Fruit fly (Drosophila melanogaster) whole organism, prepupa: Measurements from ENCODE around the gene Enoph.
A peak's percentile ranks its signal among the peaks of the same experiment; 100 is the strongest.

Source experiments
- CG10669 ChIP-seq: fragments of 200-800 bp; sonication (Bioruptor generic); optimal IDR thresholded peaks from 3 replicates; lab custom pipeline; 2018; ENCODE audit warnings: missing biosample characterization, mild to moderate bottlenecking, missing genetic modification characterization, moderate library complexity
- CG1621 ChIP-seq: fragments of 200-800 bp; sonication (Bioruptor generic); optimal IDR thresholded peaks from 3 replicates; lab custom pipeline; 2018; ENCODE audit warnings: missing biosample characterization, mild to moderate bottlenecking, missing genetic modification characterization
- CG16779 ChIP-seq: fragments of 200-800 bp; sonication (Bioruptor generic); optimal IDR thresholded peaks from 3 replicates; lab custom pipeline; 2017; ENCODE audit warnings: missing biosample characterization, mild to moderate bottlenecking, missing genetic modification characterization
- CG3032 ChIP-seq: fragments of 200-800 bp; optimal IDR thresholded peaks from 2 replicates; lab custom pipeline; 2019; ENCODE audit warnings: missing biosample characterization, mild to moderate bottlenecking, missing genetic modification characterization, moderate library complexity
- CG31627 ChIP-seq: fragments of 200-800 bp; sonication (Bioruptor generic); optimal IDR thresholded peaks from 3 replicates; lab custom pipeline; 2016; ENCODE audit warnings: missing biosample characterization, missing genetic modification characterization
- CG32006 ChIP-seq: fragments of 200-800 bp; sonication (Bioruptor generic); optimal IDR thresholded peaks from 3 replicates; lab custom pipeline; 2017; ENCODE audit warnings: missing biosample characterization, mild to moderate bottlenecking, missing genetic modification characterization
- CG34406 ChIP-seq: fragments of 200-800 bp; sonication (Bioruptor generic); optimal IDR thresholded peaks from 3 replicates; lab custom pipeline; 2016; ENCODE audit warnings: missing biosample characterization, missing genetic modification characterization
- CG3919 ChIP-seq: fragments of 200-800 bp; sonication (Bioruptor generic); optimal IDR thresholded peaks from 3 replicates; lab custom pipeline; 2016; ENCODE audit warnings: missing biosample characterization, missing genetic modification characterization
- CG4318 ChIP-seq: fragments of 200-800 bp; sonication (Bioruptor generic); optimal IDR thresholded peaks from 3 replicates; lab custom pipeline; 2017; ENCODE audit warnings: missing biosample characterization, mild to moderate bottlenecking, missing genetic modification characterization
- CG6163 ChIP-seq: fragments of 200-800 bp; sonication (Bioruptor generic); IDR thresholded peaks from 3 replicates; pipeline ENCODE4 v1.3.6; 2022; ENCODE audit warnings: missing biosample characterization, missing genetic modification characterization
- CG6276 ChIP-seq: fragments of 200-800 bp; sonication (Bioruptor generic); optimal IDR thresholded peaks from 2 replicates; lab custom pipeline; 2017; ENCODE audit warnings: missing biosample characterization, mild to moderate bottlenecking, missing genetic modification characterization
- CG6792 ChIP-seq: fragments of 200-800 bp; sonication (Bioruptor generic); optimal IDR thresholded peaks from 3 replicates; lab custom pipeline; 2016; ENCODE audit warnings: missing biosample characterization, missing genetic modification characterization
- CG6808 ChIP-seq: fragments of 200-800 bp; sonication (Bioruptor generic); optimal IDR thresholded peaks from 3 replicates; lab custom pipeline; 2017; ENCODE audit warnings: missing biosample characterization, missing genetic modification characterization, mild to moderate bottlenecking, moderate library complexity, missing genetic modification reagents
- CG6854 ChIP-seq: fragments of 200-800 bp; sonication (Bioruptor generic); optimal IDR thresholded peaks from 2 replicates; lab custom pipeline; 2017; ENCODE audit warnings: missing biosample characterization, mild to moderate bottlenecking, missing genetic modification characterization
- CG7368 ChIP-seq: fragments of 200-800 bp; sonication (Bioruptor generic); optimal IDR thresholded peaks from 3 replicates; lab custom pipeline; 2016; ENCODE audit warnings: missing biosample characterization, missing genetic modification characterization
- CG8119 ChIP-seq: fragments of 200-800 bp; sonication (Bioruptor generic); IDR thresholded peaks from 3 replicates; pipeline ENCODE4 v1.3.6; 2022; ENCODE audit warnings: missing biosample characterization, missing genetic modification characterization
- CG8632 ChIP-seq: fragments of 200-800 bp; sonication (Bioruptor generic); optimal IDR thresholded peaks from 3 replicates; lab custom pipeline; 2016; ENCODE audit warnings: missing biosample characterization, missing genetic modification characterization
- CG9139 ChIP-seq: fragments of 200-800 bp; sonication (Bioruptor generic); optimal IDR thresholded peaks from 3 replicates; lab custom pipeline; 2017; ENCODE audit warnings: missing biosample characterization, mild to moderate bottlenecking, missing genetic modification characterization
- Eip78C ChIP-seq: fragments of 200-800 bp; sonication (Bioruptor generic); peaks from one replicate; lab custom pipeline; 2016; ENCODE audit warnings: missing biosample characterization, missing genetic modification characterization
- Eip93F ChIP-seq: fragments of 200-800 bp; sonication (Bioruptor generic); optimal IDR thresholded peaks from 2 replicates; lab custom pipeline; 2016; ENCODE audit warnings: missing biosample characterization, mild to moderate bottlenecking, missing genetic modification characterization
- Ets21C ChIP-seq: fragments of 200-800 bp; sonication (Bioruptor generic); optimal IDR thresholded peaks from 3 replicates; lab custom pipeline; 2016; ENCODE audit warnings: missing biosample characterization, missing genetic modification characterization
- Ets96B ChIP-seq: fragments of 200-800 bp; optimal IDR thresholded peaks from 2 replicates; lab custom pipeline; 2019; ENCODE audit warnings: missing biosample characterization, mild to moderate bottlenecking, missing genetic modification characterization, moderate library complexity
- Gug ChIP-seq: fragments of 200-800 bp; sonication (Bioruptor generic); IDR thresholded peaks from 2 replicates; pipeline ENCODE4 v1.3.6; 2022; ENCODE audit warnings: missing biosample characterization, missing genetic modification characterization
- Hr38 ChIP-seq: sonication (Bioruptor generic); optimal IDR thresholded peaks from 2 replicates; lab custom pipeline; 2016; ENCODE audit warnings: missing biosample characterization, missing genetic modification characterization
- Hr39 ChIP-seq: fragments of 200-800 bp; sonication (Bioruptor generic); optimal IDR thresholded peaks from 2 replicates; lab custom pipeline; 2016; ENCODE audit warnings: missing biosample characterization, missing genetic modification characterization
- Lpt ChIP-seq: fragments of 200-800 bp; sonication (Bioruptor generic); optimal IDR thresholded peaks from 3 replicates; lab custom pipeline; 2016; ENCODE audit warnings: missing biosample characterization, missing genetic modification characterization
- Met ChIP-seq: fragments of 200-800 bp; sonication (Bioruptor generic); optimal IDR thresholded peaks from 3 replicates; lab custom pipeline; 2016; ENCODE audit warnings: missing biosample characterization, missing genetic modification characterization
- Smox ChIP-seq: fragments of 200-800 bp; sonication (Bioruptor generic); optimal IDR thresholded peaks from 3 replicates; lab custom pipeline; 2016; ENCODE audit warnings: missing biosample characterization, missing genetic modification characterization
- Sox102F ChIP-seq: fragments of 200-800 bp; sonication (Bioruptor generic); optimal IDR thresholded peaks from 2 replicates; lab custom pipeline; 2016; ENCODE audit warnings: missing biosample characterization, mild to moderate bottlenecking, missing genetic modification characterization
- Sox15 ChIP-seq: fragments of 200-800 bp; sonication (Bioruptor generic); optimal IDR thresholded peaks from 3 replicates; lab custom pipeline; 2016; ENCODE audit warnings: missing biosample characterization, missing genetic modification characterization
- acj6 ChIP-seq: fragments of 200-800 bp; sonication (Bioruptor generic); optimal IDR thresholded peaks from 3 replicates; lab custom pipeline; 2016; ENCODE audit warnings: missing biosample characterization, missing genetic modification characterization
- cyc ChIP-seq: fragments of 200-800 bp; sonication (Bioruptor generic); optimal IDR thresholded peaks from 3 replicates; lab custom pipeline; 2016; ENCODE audit warnings: missing biosample characterization, missing genetic modification characterization
- dac ChIP-seq: fragments of 200-800 bp; sonication (Bioruptor generic); optimal IDR thresholded peaks from 2 replicates; lab custom pipeline; 2017; ENCODE audit warnings: missing biosample characterization, mild to moderate bottlenecking, missing genetic modification characterization
- dsx ChIP-seq: fragments of 200-800 bp; optimal IDR thresholded peaks from 3 replicates; lab custom pipeline; 2019; ENCODE audit warnings: missing biosample characterization, mild to moderate bottlenecking, missing genetic modification characterization, moderate library complexity; ENCODE audit not compliant: poor library complexity, severe bottlenecking
- eg ChIP-seq: fragments of 200-800 bp; sonication (Bioruptor generic); IDR thresholded peaks from 3 replicates; pipeline ENCODE4 v1.3.6; 2022; ENCODE audit warnings: missing biosample characterization, missing genetic modification characterization
- esn ChIP-seq: fragments of 200-800 bp; sonication (Bioruptor generic); optimal IDR thresholded peaks from 2 replicates; lab custom pipeline; 2016; ENCODE audit warnings: missing biosample characterization, mild to moderate bottlenecking, missing genetic modification characterization, moderate library complexity
- fd59A ChIP-seq: fragments of 200-800 bp; sonication (Bioruptor generic); optimal IDR thresholded peaks from 2 replicates; lab custom pipeline; 2017; ENCODE audit warnings: missing biosample characterization, mild to moderate bottlenecking, missing genetic modification characterization, missing genetic modification reagents
- fd85E ChIP-seq: fragments of 200-800 bp; sonication (Bioruptor generic); optimal IDR thresholded peaks from 3 replicates; lab custom pipeline; 2016; ENCODE audit warnings: missing biosample characterization, missing genetic modification characterization
- fkh ChIP-seq: fragments of 200-800 bp; sonication (Bioruptor generic); optimal IDR thresholded peaks from 3 replicates; lab custom pipeline; 2017; ENCODE audit warnings: missing biosample characterization, mild to moderate bottlenecking, missing genetic modification characterization, moderate library complexity
- lz ChIP-seq: fragments of 200-800 bp; sonication (Bioruptor generic); optimal IDR thresholded peaks from 3 replicates; lab custom pipeline; 2016; ENCODE audit warnings: missing biosample characterization, missing genetic modification characterization
- net ChIP-seq: fragments of 200-800 bp; sonication (Bioruptor generic); optimal IDR thresholded peaks from 3 replicates; lab custom pipeline; 2016; ENCODE audit warnings: missing biosample characterization, missing genetic modification characterization
- pdm3 ChIP-seq: fragments of 200-800 bp; sonication (Bioruptor generic); optimal IDR thresholded peaks from 3 replicates; lab custom pipeline; 2016; ENCODE audit warnings: missing biosample characterization, missing genetic modification characterization
- salr ChIP-seq, 2 experiments: fragments of 200-800 bp; sonication (Bioruptor generic); optimal IDR thresholded peaks; 3 replicates each; lab custom pipeline; 2016 to 2018; ENCODE audit warnings: missing biosample characterization in 2 of 2, missing genetic modification characterization in 2 of 2, mild to moderate bottlenecking in 1 of 2
- ss ChIP-seq, 2 experiments: fragments of 200-800 bp; sonication (Bioruptor generic); optimal IDR thresholded peaks; 2 replicates in 1 of 2; 3 replicates in 1 of 2; lab custom pipeline; 2017 to 2018; ENCODE audit warnings: mild to moderate bottlenecking in 2 of 2, missing biosample characterization in 2 of 2, missing genetic modification characterization in 2 of 2, moderate library complexity in 1 of 2
- svp ChIP-seq: fragments of 200-800 bp; sonication (Bioruptor generic); peaks from one replicate; lab custom pipeline; 2016; ENCODE audit warnings: missing biosample characterization, missing genetic modification characterization

Enoph gene

dm6 chr3R:5251243-5251865, 5.1 kb downstream of the Enoph start, which contains the start of gene CtsF (continued):
- TF ChIP-seq dac (GFP tag; lab: Kevin White, UChicago) (no peak), Met (GFP tag; lab: Kevin White, UChicago) (peak; percentile 5), lz (GFP tag; lab: Kevin White, UChicago) (peak; percentile 18), dsx (GFP tag; lab: Kevin White, UChicago) (peak; percentile 16), Sox102F (GFP tag; lab: Kevin White, UChicago) (peak; percentile 36), Hr39 (GFP tag; lab: Kevin White, UChicago) (no peak), CG6276 (GFP tag; lab: Kevin White, UChicago) (no peak), CG32006 (GFP tag; lab: Kevin White, UChicago) (no peak), CG1621 (tag; lab: Kevin White, UChicago) (no peak), CG31627 (no peak), fd85E (GFP tag; lab: Kevin White, UChicago) (no peak), CG34406 (no peak), CG6808 (GFP tag; lab: Kevin White, UChicago) (no peak), ss (GFP tag; optimal IDR thresholded peaks at IDR 0.05; lab: Kevin White, UChicago) (peak; percentile 28 to 63), Hr38 (no peak), Gug (no peak), pdm3 (GFP tag; lab: Kevin White, UChicago) (no peak), svp (peak; percentile 66), fkh (GFP tag; lab: Kevin White, UChicago) (peak; percentile 29), acj6 (GFP tag; lab: Kevin White, UChicago) (no peak), cyc (no peak), CG3032 (peak; percentile 6), CG4318 (no peak), CG6163 (GFP tag; lab: Robert Waterston, UW) (no peak), salr (GFP tag; optimal IDR thresholded peaks at IDR 0.05; lab: Kevin White, UChicago) (no peak), Lpt (no peak), CG3919 (GFP tag; lab: Kevin White, UChicago) (no peak), CG8632 (no peak)

- TF ChIP-seq Lpt = peak; percentile 55
- TF ChIP-seq CG1621 (tag; lab: Kevin White, UChicago) = peak; percentile 37
- peak; percentile 14 for TF ChIP-seq Eip93F (GFP tag; lab: Kevin White, UChicago)
- peak; percentile 71 for TF ChIP-seq Hr39 (GFP tag; lab: Kevin White, UChicago)
- TF ChIP-seq svp = peak; percentile 82
- peak; percentile 33 for TF ChIP-seq CG34406
- peak; percentile 7 for TF ChIP-seq Ets21C (GFP tag; lab: Kevin White, UChicago)
- TF ChIP-seq fd59A (GFP tag; lab: Kevin White, UChicago) = peak; percentile 25
- TF ChIP-seq CG3032 = peak; percentile 54
- TF ChIP-seq CG6854 (GFP tag; lab: Kevin White, UChicago) = no peak
- peak; percentile 77 for TF ChIP-seq eg (GFP tag; lab: Robert Waterston, UW)
- peak; percentile 10 for TF ChIP-seq fd85E (GFP tag; lab: Kevin White, UChicago)
- TF ChIP-seq CG6792 (GFP tag; lab: Kevin White, UChicago) = peak; percentile 57
- TF ChIP-seq Smox (GFP tag; lab: Kevin White, UChicago) = peak; percentile 61
- peak; percentile 78 for TF ChIP-seq CG32006 (GFP tag; lab: Kevin White, UChicago)
- TF ChIP-seq pdm3 (GFP tag; lab: Kevin White, UChicago) = peak; percentile 67
- peak; percentile 65 for TF ChIP-seq net (GFP tag; lab: Kevin White, UChicago)
- TF ChIP-seq CG6808 (GFP tag; lab: Kevin White, UChicago) = peak; percentile 31
- peak; percentile 62 for TF ChIP-seq dac (GFP tag; lab: Kevin White, UChicago)
- peak; percentile 61 for TF ChIP-seq Met (GFP tag; lab: Kevin White, UChicago)
- peak; percentile 11 for TF ChIP-seq CG9139
- peak; percentile 54 for TF ChIP-seq CG7368 (GFP tag; lab: Kevin White, UChicago)
- peak; percentile 43 for TF ChIP-seq CG16779 (tag; lab: Kevin White, UChicago)
- peak; percentile 81 for TF ChIP-seq Eip78C (GFP tag; lab: Kevin White, UChicago)
- peak; percentile 73 for TF ChIP-seq esn (GFP tag; lab: Kevin White, UChicago)
- TF ChIP-seq CG3919 (GFP tag; lab: Kevin White, UChicago) = peak; percentile 78
- TF ChIP-seq CG8632 = peak; percentile 27
- peak; percentile 73; the same call in 2 of the 3 replicates for TF ChIP-seq CG8119 (GFP tag; lab: Robert Waterston, UW)
- TF ChIP-seq Ets96B (tag; lab: Kevin White, UChicago) = peak; percentile 72
- TF ChIP-seq dsx (GFP tag; lab: Kevin White, UChicago) = peak; percentile 7
- TF ChIP-seq salr (GFP tag; optimal IDR thresholded peaks at IDR 0.05; lab: Kevin White, UChicago) = peak; percentile 29 to 61
- TF ChIP-seq Hr38 = no peak
- TF ChIP-seq Sox15 = peak; percentile 6
- TF ChIP-seq CG10669 = peak; percentile 68
These were observed 5.8 kb downstream of the Enoph start for dm6 chr3R:5250530-5251242.
